Worm (Caenorhabditis elegans) whole organism, mixed stage, embryonic: Measurements from ENCODE around the gene C16C8.22.

ENCODE experiments used
- lin-32 ChIP-seq: fragments of 200-800 bp; sonication (Bioruptor generic); optimal IDR thresholded peaks from 2 replicates; lab custom pipeline; 2018; ENCODE audit warnings: mild to moderate bottlenecking, missing genetic modification characterization, missing compliant biosample characterization
- mep-1 ChIP-seq: fragments of 150-350 bp; optimal IDR thresholded peaks from 2 replicates; lab custom pipeline; 2017; ENCODE audit warnings: missing biosample characterization, missing genetic modification reagents, missing genetic modification characterization, inconsistent platforms
- nhr-12 ChIP-seq: fragments of 150-350 bp; optimal IDR thresholded peaks from 2 replicates; lab custom pipeline; 2014; ENCODE audit warnings: missing biosample characterization, missing genetic modification characterization
- nhr-2 ChIP-seq: fragments of 150-350 bp; optimal IDR thresholded peaks from 2 replicates; lab custom pipeline; 2014; ENCODE audit warnings: missing biosample characterization, missing genetic modification characterization
- nhr-237 ChIP-seq: fragments of 150-350 bp; optimal IDR thresholded peaks from 2 replicates; lab custom pipeline; 2014; ENCODE audit warnings: missing biosample characterization, missing genetic modification characterization
- nhr-28 ChIP-seq: fragments of 150-350 bp; optimal IDR thresholded peaks from 2 replicates; lab custom pipeline; 2014; ENCODE audit warnings: missing biosample characterization, missing genetic modification characterization
- nhr-76 ChIP-seq: sonication (generic microtip); optimal IDR thresholded peaks from 2 replicates; lab custom pipeline; 2017; ENCODE audit warnings: missing biosample characterization, missing genetic modification characterization
- sem-2 ChIP-seq: fragments of 200-800 bp; sonication (Bioruptor generic); optimal IDR thresholded peaks from 2 replicates; lab custom pipeline; 2018; ENCODE audit warnings: mild to moderate bottlenecking, missing genetic modification characterization, missing compliant biosample characterization
- snpc-4 ChIP-seq: fragments of 150-350 bp; optimal IDR thresholded peaks from 2 replicates; lab custom pipeline; 2014; ENCODE audit warnings: missing biosample characterization, missing genetic modification characterization
- sptf-1 ChIP-seq: sonication (generic microtip); optimal IDR thresholded peaks from 2 replicates; lab custom pipeline; 2017; ENCODE audit warnings: mild to moderate bottlenecking, missing genetic modification characterization, moderate library complexity, missing compliant biosample characterization
- unc-62 ChIP-seq: fragments of 150-350 bp; optimal IDR thresholded peaks from 2 replicates; lab custom pipeline; 2014; ENCODE audit warnings: missing biosample characterization, missing genetic modification reagents, missing genetic modification characterization
- ztf-11 ChIP-seq: fragments of 150-350 bp; optimal IDR thresholded peaks from 2 replicates; lab custom pipeline; 2014; ENCODE audit warnings: missing biosample characterization, missing genetic modification characterization

DNA sequence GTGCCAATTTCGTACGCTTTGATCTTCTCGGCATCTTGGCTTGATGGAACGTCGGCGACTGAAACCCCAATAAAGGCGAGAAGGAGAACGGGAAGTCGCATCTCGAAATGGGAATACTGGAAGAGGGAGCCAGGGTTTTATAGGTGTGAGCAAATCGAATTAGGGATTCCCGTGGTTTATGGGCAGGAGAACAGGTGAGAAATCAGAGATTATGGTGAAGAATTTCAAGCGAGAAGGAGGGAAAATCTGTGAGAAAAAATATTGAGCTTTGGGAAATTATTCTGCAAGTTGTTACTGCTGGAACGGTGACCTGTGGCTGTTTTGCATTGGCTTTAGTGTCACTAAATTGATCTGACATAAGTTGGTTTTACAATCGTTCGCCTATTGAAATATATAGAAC is 28.5 kb upstream of the C16C8.22 start, which contains the start of gene Y49F6B.13:
- TF ChIP-seq nhr-28 (tag; lab: Kevin White, UChicago), result no peak
- no peak for TF ChIP-seq nhr-12 (tag; lab: Kevin White, UChicago)
- TF ChIP-seq unc-62 (GFP tag; lab: Kevin White, UChicago), result no peak
- no peak for TF ChIP-seq sptf-1 (tag; lab: Kevin White, UChicago)
- no peak for TF ChIP-seq snpc-4 (tag; lab: Kevin White, UChicago)
- TF ChIP-seq lin-32 (GFP tag; lab: Kevin White, UChicago), result no peak
- TF ChIP-seq nhr-237 (tag; lab: Kevin White, UChicago), result no peak
- no peak for TF ChIP-seq sem-2
- TF ChIP-seq ztf-11 (tag; lab: Kevin White, UChicago), result no peak
- no peak for TF ChIP-seq nhr-76
- no peak for TF ChIP-seq nhr-2 (tag; lab: Kevin White, UChicago)
- TF ChIP-seq mep-1 (tag; lab: Kevin White, UChicago), result no peak
